Worm (Caenorhabditis elegans): ENCODE data around the gene nlp-29.

- TF ChIP-seq blmp-1 (tag; optimal IDR thresholded peaks at IDR 0.05; ENCODE audit: insufficient read depth) (no peak), elt-3 (tag; optimal IDR thresholded peaks at IDR 0.05) (no peak), snpc-4 (tag; optimal IDR thresholded peaks at IDR 0.05) (no peak), unc-62 (GFP tag; optimal IDR thresholded peaks at IDR 0.05) (no peak), unc-39 (tag; optimal IDR thresholded peaks at IDR 0.05) (no peak), ama-1 (optimal IDR thresholded peaks at IDR 0.05) (no peak), ceh-16 (tag; optimal IDR thresholded peaks at IDR 0.05) (no peak)
Observed at ce11 chrV:3961235-3961634, 23.0 kb upstream of the nlp-29 start, which contains the start of gene cyp-34A6.
